Worm (Caenorhabditis elegans): ENCODE measurements around the gene F01D4.8.

DNA sequence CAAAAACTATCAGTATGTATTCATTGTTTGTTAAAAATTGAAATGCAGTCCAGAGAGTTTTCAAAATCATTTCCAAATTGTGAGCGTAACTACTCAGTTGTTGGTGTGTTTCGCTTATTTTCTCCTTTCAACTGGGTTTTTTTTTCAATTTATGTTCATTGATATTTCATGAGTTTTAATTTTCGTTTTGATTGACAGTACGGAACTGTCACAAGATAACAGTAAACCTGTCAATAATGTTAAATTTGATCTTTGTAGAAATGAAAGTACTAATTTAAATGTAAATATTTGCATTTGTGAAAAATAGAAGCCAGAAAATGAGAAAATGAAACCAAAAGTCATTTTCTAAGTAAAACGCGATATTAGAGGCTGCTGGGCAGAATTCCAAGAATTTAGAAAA is 9.7 kb upstream of the F01D4.8 start:
- TF ChIP-seq cog-1 (tag; optimal IDR thresholded peaks at IDR 0.05): no peak
- TF ChIP-seq T22C8.4 (GFP tag; IDR thresholded peaks at IDR 0.05): no peak
- TF ChIP-seq klf-2 (GFP tag; conservative IDR thresholded peaks at IDR 0.05): no peak
- no peak for TF ChIP-seq med-1 (GFP tag; optimal IDR thresholded peaks at IDR 0.05; ENCODE audit: insufficient read depth)
- no peak for TF ChIP-seq ref-1 (GFP tag; conservative IDR thresholded peaks at IDR 0.05)
- TF ChIP-seq flt-1 (GFP tag; IDR thresholded peaks at IDR 0.05): no peak
- TF ChIP-seq ztf-29 (GFP tag; IDR thresholded peaks at IDR 0.05): no peak
- no peak for TF ChIP-seq ztf-23 (GFP tag; IDR thresholded peaks at IDR 0.05)

Data from whole organism, midembryonic.